Worm (Caenorhabditis elegans) whole organism, L1 larva: ENCODE measurements around the gene pqn-80.

Experiments used
- C04F5.9 ChIP-seq: sonication (generic microtip); optimal IDR thresholded peaks from 2 replicates; lab custom pipeline; 2016; ENCODE audit warnings: missing genetic modification characterization, missing compliant biosample characterization
- C16A3.4 ChIP-seq: fragments of 150-350 bp; optimal IDR thresholded peaks from 2 replicates; lab custom pipeline; 2014; ENCODE audit warnings: missing biosample characterization, missing genetic modification characterization
- Y116A8C.19 ChIP-seq: sonication (generic microtip); optimal IDR thresholded peaks from 2 replicates; lab custom pipeline; 2016; ENCODE audit warnings: missing compliant biosample characterization, missing genetic modification characterization, borderline replicate concordance
- aly-2 ChIP-seq: fragments of 150-350 bp; optimal IDR thresholded peaks from 2 replicates; lab custom pipeline; 2014; ENCODE audit warnings: missing biosample characterization, missing genetic modification characterization
- ceh-63 ChIP-seq: fragments of 200-800 bp; sonication (Bioruptor generic); optimal IDR thresholded peaks from 2 replicates; lab custom pipeline; 2018; ENCODE audit warnings: mild to moderate bottlenecking, missing genetic modification characterization, missing compliant biosample characterization
- ceh-8 ChIP-seq: fragments of 200-800 bp; sonication (Bioruptor generic); optimal IDR thresholded peaks from 2 replicates; lab custom pipeline; 2018; ENCODE audit warnings: mild to moderate bottlenecking, missing genetic modification characterization, moderate library complexity, missing compliant biosample characterization
- ceh-82 ChIP-seq, 3 experiments: fragments of 150-350 bp in 1 of 3; sonication (generic microtip) in 2 of 3; optimal IDR thresholded peaks; 2 replicates each; lab custom pipeline; 2014 to 2017; ENCODE audit warnings: missing biosample characterization in 3 of 3, missing genetic modification characterization in 3 of 3
- ceh-88 ChIP-seq: fragments of 200-800 bp; sonication (Bioruptor generic); IDR thresholded peaks from 2 replicates; pipeline ENCODE4 v1.3.6; 2022; ENCODE audit warnings: missing genetic modification characterization, missing compliant biosample characterization
- ceh-90 ChIP-seq: sonication (generic microtip); optimal IDR thresholded peaks from 2 replicates; lab custom pipeline; 2016; ENCODE audit warnings: missing genetic modification characterization, missing compliant biosample characterization
- ces-1 ChIP-seq: fragments of 150-350 bp; optimal IDR thresholded peaks from 2 replicates; lab custom pipeline; 2014; ENCODE audit warnings: missing biosample characterization, missing genetic modification reagents, missing genetic modification characterization
- dpl-1 ChIP-seq, 3 experiments: fragments of 150-350 bp in 2 of 3; sonication (generic microtip) in 1 of 3; optimal IDR thresholded peaks; 2 replicates each; lab custom pipeline; 2014 to 2017; ENCODE audit warnings: missing biosample characterization in 3 of 3, missing genetic modification characterization in 3 of 3, missing genetic modification reagents in 3 of 3
- dsc-1 ChIP-seq: sonication (generic microtip); optimal IDR thresholded peaks from 2 replicates; lab custom pipeline; 2016; ENCODE audit warnings: mild to moderate bottlenecking, missing genetic modification characterization, missing compliant biosample characterization
- efl-1 ChIP-seq, 4 experiments: fragments of 150-350 bp; optimal IDR thresholded peaks in 3 of 4; peaks in 1 of 4; 1 replicate in 1 of 4; 2 replicates in 3 of 4; lab custom pipeline; 2014; ENCODE audit warnings: missing biosample characterization in 2 of 4, missing genetic modification characterization in 2 of 4, missing genetic modification reagents in 2 of 4
- egl-13 ChIP-seq: sonication (generic microtip); optimal IDR thresholded peaks from 2 replicates; lab custom pipeline; 2016; ENCODE audit warnings: missing genotype, missing genetic modification reagents, missing genetic modification characterization, missing compliant biosample characterization
- elt-2 ChIP-seq: sonication (generic microtip); optimal IDR thresholded peaks from 2 replicates; lab custom pipeline; 2016; ENCODE audit warnings: missing genetic modification characterization, mild to moderate bottlenecking, inconsistent platforms, missing compliant biosample characterization, missing genetic modification reagents
- elt-3 ChIP-seq, 6 experiments: fragments of 150-350 bp in 1 of 6; sonication (generic microtip); optimal IDR thresholded peaks; 2 replicates each; lab custom pipeline; 2017 to 2018; ENCODE audit warnings: missing biosample characterization in 6 of 6, missing genetic modification characterization in 6 of 6, inconsistent platforms in 1 of 6
- ets-5 ChIP-seq: fragments of 200-800 bp; sonication (Bioruptor generic); IDR thresholded peaks from 2 replicates; pipeline ENCODE4 v1.3.6; 2022; ENCODE audit warnings: missing genetic modification characterization, missing compliant biosample characterization
- fkh-4 ChIP-seq: sonication (generic microtip); optimal IDR thresholded peaks from 2 replicates; lab custom pipeline; 2016; ENCODE audit warnings: missing compliant biosample characterization, missing genetic modification characterization, borderline replicate concordance
- fkh-8 ChIP-seq: sonication (generic microtip); optimal IDR thresholded peaks from 2 replicates; lab custom pipeline; 2016; ENCODE audit warnings: mild to moderate bottlenecking, missing genetic modification characterization, missing compliant biosample characterization
- fos-1 ChIP-seq: fragments of 150-350 bp; optimal IDR thresholded peaks from 2 replicates; lab custom pipeline; 2014; ENCODE audit warnings: missing biosample characterization, missing genetic modification characterization
- hlh-17 ChIP-seq: fragments of 200-800 bp; sonication (Bioruptor generic); optimal IDR thresholded peaks from 2 replicates; lab custom pipeline; 2018; ENCODE audit warnings: missing genetic modification characterization, mild to moderate bottlenecking, missing compliant biosample characterization, moderate library complexity, borderline replicate concordance
- hpl-2 ChIP-seq: fragments of 150-350 bp; optimal IDR thresholded peaks from 2 replicates; lab custom pipeline; 2014; ENCODE audit warnings: missing biosample characterization, missing genetic modification reagents, missing genetic modification characterization
- irx-1 ChIP-seq: sonication (generic microtip); optimal IDR thresholded peaks from 2 replicates; lab custom pipeline; 2016; ENCODE audit warnings: missing genetic modification characterization, missing compliant biosample characterization
- jun-1 ChIP-seq: fragments of 150-350 bp; optimal IDR thresholded peaks from 2 replicates; lab custom pipeline; 2014; ENCODE audit warnings: missing biosample characterization, missing genetic modification reagents, missing genetic modification characterization
- lin-14 ChIP-seq: fragments of 200-800 bp; sonication (Bioruptor generic); optimal IDR thresholded peaks from 2 replicates; lab custom pipeline; 2018; ENCODE audit warnings: mild to moderate bottlenecking, missing genetic modification characterization, moderate library complexity, missing compliant biosample characterization
- lin-15B ChIP-seq: fragments of 150-350 bp; sonication (generic microtip); optimal IDR thresholded peaks from 3 replicates; lab custom pipeline; 2014; ENCODE audit warnings: missing biosample characterization, missing genetic modification characterization
- lir-3 ChIP-seq: sonication (generic microtip); optimal IDR thresholded peaks from 2 replicates; lab custom pipeline; 2016; ENCODE audit warnings: mild to moderate bottlenecking, missing genetic modification characterization, moderate library complexity, missing compliant biosample characterization; ENCODE audit not compliant: poor library complexity
- mep-1 ChIP-seq: fragments of 150-350 bp; optimal IDR thresholded peaks from 2 replicates; lab custom pipeline; 2014; ENCODE audit warnings: missing biosample characterization, missing genetic modification characterization
- nhr-12 ChIP-seq: sonication (generic microtip); optimal IDR thresholded peaks from 2 replicates; lab custom pipeline; 2017; ENCODE audit warnings: missing biosample characterization, missing genetic modification characterization
- nhr-47 ChIP-seq: sonication (generic microtip); optimal IDR thresholded peaks from 2 replicates; lab custom pipeline; 2016; ENCODE audit warnings: mild to moderate bottlenecking, missing genetic modification characterization, moderate library complexity, missing compliant biosample characterization
- nhr-71 ChIP-seq: sonication (generic microtip); optimal IDR thresholded peaks from 2 replicates; lab custom pipeline; 2016; ENCODE audit warnings: mild to moderate bottlenecking, missing genetic modification characterization, moderate library complexity, missing compliant biosample characterization
- nhr-76 ChIP-seq: sonication (generic microtip); optimal IDR thresholded peaks from 2 replicates; lab custom pipeline; 2017; ENCODE audit warnings: missing biosample characterization, missing genetic modification characterization
- nhr-77 ChIP-seq: fragments of 150-350 bp; optimal IDR thresholded peaks from 2 replicates; lab custom pipeline; 2014; ENCODE audit warnings: missing biosample characterization, missing genetic modification characterization
- nhr-84 ChIP-seq: sonication (generic microtip); optimal IDR thresholded peaks from 2 replicates; lab custom pipeline; 2017; ENCODE audit warnings: missing biosample characterization, missing genetic modification characterization
- nhr-85 ChIP-seq: sonication (generic microtip); peaks from one replicate; lab custom pipeline; 2016; ENCODE audit warnings: missing genetic modification characterization, inconsistent platforms, missing compliant biosample characterization
- nhr-90 ChIP-seq: sonication (generic microtip); optimal IDR thresholded peaks from 2 replicates; lab custom pipeline; 2016; ENCODE audit warnings: mild to moderate bottlenecking, missing genetic modification characterization, missing compliant biosample characterization; ENCODE audit not compliant: poor library complexity
- pag-3 ChIP-seq: sonication (generic microtip); optimal IDR thresholded peaks from 2 replicates; lab custom pipeline; 2017; ENCODE audit warnings: missing genetic modification characterization, mild to moderate bottlenecking, missing compliant biosample characterization, antibody characterized with exemption, borderline replicate concordance; ENCODE audit not compliant: insufficient read depth
- pqm-1 ChIP-seq: sonication (generic microtip); optimal IDR thresholded peaks from 3 replicates; lab custom pipeline; 2017; ENCODE audit warnings: missing biosample characterization, missing genetic modification characterization
- skn-1 ChIP-seq: fragments of 150-350 bp; optimal IDR thresholded peaks from 2 replicates; lab custom pipeline; 2014; ENCODE audit warnings: missing biosample characterization, missing genetic modification characterization
- snpc-4 ChIP-seq: fragments of 150-350 bp; optimal IDR thresholded peaks from 2 replicates; lab custom pipeline; 2014; ENCODE audit warnings: missing biosample characterization, missing genetic modification characterization
- sptf-1 ChIP-seq: fragments of 150-350 bp; optimal IDR thresholded peaks from 2 replicates; lab custom pipeline; 2014; ENCODE audit warnings: missing biosample characterization, missing genetic modification characterization
- sup-37 ChIP-seq: fragments of 200-800 bp; sonication (Bioruptor generic); optimal IDR thresholded peaks from 2 replicates; lab custom pipeline; 2018; ENCODE audit warnings: mild to moderate bottlenecking, missing genetic modification characterization, missing compliant biosample characterization
- tbx-2 ChIP-seq: sonication (generic microtip); optimal IDR thresholded peaks from 2 replicates; lab custom pipeline; 2016; ENCODE audit warnings: missing genetic modification characterization, missing compliant biosample characterization
- unc-130 ChIP-seq: fragments of 150-350 bp; optimal IDR thresholded peaks from 2 replicates; lab custom pipeline; 2017; ENCODE audit warnings: missing biosample characterization, missing genetic modification characterization, inconsistent platforms
- unc-62 ChIP-seq: fragments of 150-350 bp; optimal IDR thresholded peaks from 2 replicates; lab custom pipeline; 2014; ENCODE audit warnings: missing biosample characterization, missing genetic modification reagents, missing genetic modification characterization
- vab-15 ChIP-seq: sonication (generic microtip); optimal IDR thresholded peaks from 2 replicates; lab custom pipeline; 2017; ENCODE audit warnings: missing genotype, mild to moderate bottlenecking, missing genetic modification characterization, missing compliant biosample characterization
- xbp-1 ChIP-seq: sonication (generic microtip); optimal IDR thresholded peaks from 2 replicates; lab custom pipeline; 2016; ENCODE audit warnings: missing genetic modification characterization, missing compliant biosample characterization
- zag-1 ChIP-seq: fragments of 150-350 bp; optimal IDR thresholded peaks from 2 replicates; lab custom pipeline; 2014; ENCODE audit warnings: missing biosample characterization, missing genetic modification characterization
- zip-4 ChIP-seq: fragments of 200-800 bp; sonication (Bioruptor generic); optimal IDR thresholded peaks from 2 replicates; lab custom pipeline; 2018; ENCODE audit warnings: mild to moderate bottlenecking, missing genetic modification characterization, moderate library complexity, missing compliant biosample characterization

Gene pqn-80

DNA sequence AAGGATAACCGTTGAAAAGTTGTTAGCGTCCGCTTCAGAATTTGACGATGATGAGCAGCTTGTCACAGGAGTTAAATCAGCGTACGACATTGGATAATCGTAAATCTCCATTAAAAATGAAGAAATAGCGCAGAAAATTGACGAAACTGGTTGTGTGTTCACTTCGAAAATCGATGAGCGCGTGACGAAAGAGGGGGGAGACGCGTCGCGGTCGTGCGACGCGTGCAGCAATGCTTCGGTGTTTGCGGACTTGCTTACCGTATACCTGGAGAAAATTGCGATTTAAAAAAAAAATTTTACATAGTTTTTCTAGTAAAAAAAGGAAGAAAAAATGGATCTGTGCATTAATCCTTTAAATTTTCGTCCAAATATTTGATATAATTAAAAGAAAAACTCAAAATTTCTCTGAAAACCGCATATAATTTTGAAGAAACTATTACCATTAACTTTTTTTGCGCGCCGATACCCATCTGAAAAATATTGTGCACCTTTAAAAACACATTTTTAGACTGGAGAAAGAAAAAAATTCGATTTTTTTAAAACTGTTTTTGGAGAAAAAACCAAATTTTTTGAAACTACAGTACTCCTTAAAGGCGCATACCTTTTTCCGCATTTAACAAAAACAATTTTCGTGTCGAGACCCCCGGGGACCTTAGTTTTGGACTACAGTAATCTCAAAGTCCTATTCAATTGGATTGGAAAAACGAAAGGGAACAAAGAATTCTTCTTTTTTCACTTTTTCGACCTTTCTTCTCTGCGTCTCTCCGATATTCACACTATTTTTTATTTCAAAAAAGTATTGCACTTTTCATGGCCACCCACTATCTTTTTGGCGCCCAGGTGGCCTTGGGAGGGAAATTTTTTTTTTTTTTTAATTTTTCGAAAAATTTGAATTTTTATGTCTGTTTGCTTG is 27.7 kb upstream of the pqn-80 start (continued):
- TF ChIP-seq elt-3 (tag; optimal IDR thresholded peaks at IDR 0.05; lab: Kevin White, UChicago) (peak in 2 of 6 experiments; percentile 68 to 90), sptf-1 (no peak), ceh-82 (tag; optimal IDR thresholded peaks at IDR 0.05; lab: Kevin White, UChicago) (peak; percentile 82 to 95 (median 84)), unc-130 (tag; lab: Kevin White, UChicago) (peak; percentile 86), ceh-63 (GFP tag; lab: Kevin White, UChicago) (no peak), fkh-4 (tag; lab: Kevin White, UChicago) (peak; percentile 34), dsc-1 (tag; lab: Kevin White, UChicago) (peak; percentile 61), C16A3.4 (peak; percentile 86), efl-1 (optimal IDR thresholded peaks at IDR 0.05; lab: Kevin White, UChicago) (peak; percentile 85 to 87), efl-1 (GFP tag; optimal IDR thresholded peaks at IDR 0.05 in 1 of 2; lab: Kevin White, UChicago) (peak; percentile 83 to 98), ceh-88 (GFP tag; lab: Robert Waterston, UW) (peak; percentile 17; the same call in 1 of the 2 replicates), elt-2 (peak; percentile 30), vab-15 (no peak), ces-1 (GFP tag; lab: Kevin White, UChicago) (no peak), nhr-71 (tag; lab: Kevin White, UChicago) (peak; percentile 94), jun-1 (peak; percentile 68), nhr-85 (tag; lab: Kevin White, UChicago) (peak; percentile 88), lir-3 (tag; lab: Kevin White, UChicago) (peak; percentile 44), Y116A8C.19 (no peak), pag-3 (tag; lab: Kevin White, UChicago) (no peak), aly-2 (peak; percentile 52), C04F5.9 (tag; lab: Kevin White, UChicago) (no peak), lin-14 (GFP tag; lab: Kevin White, UChicago) (peak; percentile 90), sup-37 (GFP tag; lab: Kevin White, UChicago) (no peak), zip-4 (GFP tag; lab: Kevin White, UChicago) (peak; percentile 62), ets-5 (GFP tag; lab: Robert Waterston, UW) (no peak), hlh-17 (GFP tag; lab: Kevin White, UChicago) (no peak), zag-1 (tag; lab: Kevin White, UChicago) (no peak), fkh-8 (tag; lab: Kevin White, UChicago) (peak; percentile 89), mep-1 (tag; lab: Kevin White, UChicago) (peak; percentile 96), egl-13 (tag; lab: Kevin White, UChicago) (peak; percentile 65), tbx-2 (peak; percentile 88), nhr-84 (tag; lab: Kevin White, UChicago) (no peak), pqm-1 (no peak), snpc-4 (tag; lab: Kevin White, UChicago) (peak; percentile 75), ceh-90 (tag; lab: Kevin White, UChicago) (no peak), nhr-76 (tag; lab: Kevin White, UChicago) (no peak), nhr-12 (tag; lab: Kevin White, UChicago) (no peak), nhr-77 (tag; lab: Kevin White, UChicago) (peak; percentile 63), ceh-8 (GFP tag; lab: Kevin White, UChicago) (peak; percentile 44), nhr-47 (tag; lab: Kevin White, UChicago) (peak; percentile 89), irx-1 (tag; lab: Kevin White, UChicago) (peak; percentile 71), dpl-1 (GFP tag; optimal IDR thresholded peaks at IDR 0.05; lab: Kevin White, UChicago) (peak; percentile 80 to 84 (median 82)), nhr-90 (tag; lab: Kevin White, UChicago) (peak; percentile 71), hpl-2 (GFP tag; lab: Kevin White, UChicago) (no peak), skn-1 (tag; lab: Kevin White, UChicago) (peak; percentile 87), unc-62 (GFP tag; lab: Kevin White, UChicago) (no peak), xbp-1 (peak; percentile 83), fos-1 (tag; lab: Kevin White, UChicago) (peak; percentile 54), lin-15B (tag; lab: Kevin White, UChicago) (peak; percentile 87)
